Worm (Caenorhabditis elegans) whole organism, L1 larva: Measurements from ENCODE around the gene hid-1.

ENCODE experiments used
- C34B4.2 ChIP-seq: sonication (generic microtip); optimal IDR thresholded peaks from 2 replicates; lab custom pipeline; 2017; ENCODE audit warnings: mild to moderate bottlenecking, missing genetic modification characterization, missing compliant biosample characterization
- blmp-1 ChIP-seq: fragments of 150-350 bp; optimal IDR thresholded peaks from 2 replicates; lab custom pipeline; 2014; ENCODE audit warnings: missing biosample characterization, missing genetic modification characterization
- isw-1 ChIP-seq: fragments of 200-800 bp; sonication (Bioruptor generic); IDR thresholded peaks from 2 replicates; pipeline ENCODE4 v1.3.6; 2022; ENCODE audit warnings: missing genetic modification characterization, missing compliant biosample characterization
- lir-3 ChIP-seq: sonication (generic microtip); optimal IDR thresholded peaks from 2 replicates; lab custom pipeline; 2016; ENCODE audit warnings: mild to moderate bottlenecking, missing genetic modification characterization, moderate library complexity, missing compliant biosample characterization; ENCODE audit not compliant: poor library complexity
- lsy-2 ChIP-seq, 2 experiments: fragments of 150-350 bp; optimal IDR thresholded peaks; 2 replicates each; lab custom pipeline; 2014; ENCODE audit warnings: missing biosample characterization in 2 of 2, missing genetic modification characterization in 2 of 2
- mdl-1 ChIP-seq, 2 experiments: fragments of 150-350 bp; optimal IDR thresholded peaks; 2 replicates each; lab custom pipeline; 2014 to 2017; ENCODE audit warnings: missing biosample characterization in 2 of 2, missing genetic modification characterization in 2 of 2, inconsistent platforms in 1 of 2
- nhr-11 ChIP-seq: fragments of 150-350 bp; optimal IDR thresholded peaks from 2 replicates; lab custom pipeline; 2014; ENCODE audit warnings: missing biosample characterization, missing genetic modification characterization
- nhr-28 ChIP-seq: fragments of 150-350 bp; optimal IDR thresholded peaks from 2 replicates; lab custom pipeline; 2014; ENCODE audit warnings: missing biosample characterization, missing genetic modification characterization
- snpc-4 ChIP-seq: fragments of 150-350 bp; optimal IDR thresholded peaks from 2 replicates; lab custom pipeline; 2014; ENCODE audit warnings: missing biosample characterization, missing genetic modification characterization
- sox-4 ChIP-seq: sonication (generic microtip); optimal IDR thresholded peaks from 2 replicates; lab custom pipeline; 2016; ENCODE audit warnings: missing genetic modification characterization, missing compliant biosample characterization
- sup-37 ChIP-seq: fragments of 200-800 bp; sonication (Bioruptor generic); optimal IDR thresholded peaks from 2 replicates; lab custom pipeline; 2018; ENCODE audit warnings: mild to moderate bottlenecking, missing genetic modification characterization, missing compliant biosample characterization
- ztf-11 ChIP-seq, 2 experiments: sonication (generic microtip); optimal IDR thresholded peaks; 2 replicates each; lab custom pipeline; 2016 to 2017; ENCODE audit warnings: missing genetic modification characterization in 2 of 2, missing biosample characterization in 1 of 2, missing compliant biosample characterization in 1 of 2

DNA sequence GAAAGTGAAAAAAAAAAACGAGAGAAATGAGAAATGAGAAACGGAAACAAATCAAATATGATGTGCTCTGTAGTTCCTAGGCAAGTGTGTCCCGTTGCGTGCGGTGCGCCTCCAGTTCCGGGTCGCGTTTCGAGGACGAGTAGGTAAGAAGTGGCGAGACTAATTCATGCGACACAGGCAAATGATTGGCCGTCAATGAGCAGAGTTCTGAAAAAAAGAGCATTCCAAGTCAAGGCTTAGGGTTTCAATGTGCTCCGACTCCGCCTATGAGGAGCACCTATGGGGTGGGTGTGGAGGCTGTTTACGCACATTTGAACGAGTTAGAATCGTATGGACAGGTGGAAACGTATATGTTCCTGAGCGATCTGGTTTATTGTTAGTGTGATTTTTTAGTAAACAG, 54.5 kb downstream of the hid-1 start:
- TF ChIP-seq sox-4 (tag; lab: Kevin White, UChicago) = no peak
- TF ChIP-seq mdl-1 (tag; optimal IDR thresholded peaks at IDR 0.05; lab: Kevin White, UChicago) = no peak
- no peak for TF ChIP-seq ztf-11 (tag; optimal IDR thresholded peaks at IDR 0.05; lab: Kevin White, UChicago)
- no peak for TF ChIP-seq lsy-2 (tag; optimal IDR thresholded peaks at IDR 0.05; lab: Kevin White, UChicago)
- no peak for TF ChIP-seq nhr-28
- no peak for TF ChIP-seq isw-1 (GFP tag; lab: Robert Waterston, UW)
- TF ChIP-seq snpc-4 (tag; lab: Kevin White, UChicago) = no peak
- TF ChIP-seq blmp-1 = no peak
- no peak for TF ChIP-seq nhr-11 (tag; lab: Kevin White, UChicago)
- no peak for TF ChIP-seq lir-3 (tag; lab: Kevin White, UChicago)
- TF ChIP-seq sup-37 = no peak
- TF ChIP-seq C34B4.2 = no peak
